Fruit fly (Drosophila melanogaster) whole organism, wandering third instar larva: Measurements from ENCODE around the gene Vps26.

Source experiments
- Abd-B ChIP-seq: fragments of >200 bp; optimal IDR thresholded peaks from 2 replicates; lab custom pipeline; 2017; ENCODE audit warnings: missing biosample characterization, missing genetic modification characterization
- CG32264 ChIP-seq: fragments of 200-800 bp; sonication (Bioruptor generic); optimal IDR thresholded peaks from 2 replicates; lab custom pipeline; 2016; ENCODE audit warnings: missing biosample characterization, missing genetic modification characterization
- CG9705 ChIP-seq: fragments of 200-800 bp; sonication (Bioruptor generic); optimal IDR thresholded peaks from 2 replicates; lab custom pipeline; 2018; ENCODE audit warnings: missing biosample characterization, mild to moderate bottlenecking, missing genetic modification characterization
- CrebA ChIP-seq: fragments of 200-800 bp; sonication (Bioruptor generic); optimal IDR thresholded peaks from 2 replicates; lab custom pipeline; 2016; ENCODE audit warnings: missing biosample characterization, mild to moderate bottlenecking, missing genetic modification characterization, borderline replicate concordance
- Dfd ChIP-seq: fragments of >200 bp; optimal IDR thresholded peaks from 2 replicates; lab custom pipeline; 2017; ENCODE audit warnings: missing biosample characterization, missing genetic modification characterization
- Dif ChIP-seq: fragments of 200-275, 200-300 bp; sonication (Bioruptor generic); optimal IDR thresholded peaks from 2 replicates; lab custom pipeline; 2018; ENCODE audit warnings: missing biosample characterization, missing genetic modification characterization; ENCODE audit not compliant: partially characterized antibody
- GATAd ChIP-seq: sonication (Bioruptor generic); optimal IDR thresholded peaks from 2 replicates; lab custom pipeline; 2016; ENCODE audit warnings: missing biosample characterization, missing genetic modification characterization
- HLH106 ChIP-seq: fragments of 200-800 bp; optimal IDR thresholded peaks from 3 replicates; lab custom pipeline; 2019; ENCODE audit warnings: missing biosample characterization, mild to moderate bottlenecking, missing genetic modification characterization, moderate library complexity
- Hnf4 ChIP-seq: fragments of 200-800 bp; sonication (Bioruptor generic); optimal IDR thresholded peaks from 2 replicates; lab custom pipeline; 2016; ENCODE audit warnings: missing biosample characterization, mild to moderate bottlenecking, missing genetic modification characterization
- Hr78 ChIP-seq: fragments of >200 bp; optimal IDR thresholded peaks from 2 replicates; lab custom pipeline; 2017; ENCODE audit warnings: missing biosample characterization, missing genetic modification characterization
- Hr83 ChIP-seq: fragments of 200-300 bp; sonication (Bioruptor generic); optimal IDR thresholded peaks from 2 replicates; lab custom pipeline; 2016; ENCODE audit warnings: missing biosample characterization, mild to moderate bottlenecking, missing genetic modification characterization, moderate library complexity; ENCODE audit not compliant: poor library complexity, severe bottlenecking
- Jra ChIP-seq: sonication (Bioruptor generic); optimal IDR thresholded peaks from 2 replicates; lab custom pipeline; 2016; ENCODE audit warnings: missing biosample characterization, missing genetic modification characterization
- Mio ChIP-seq: sonication (Bioruptor generic); optimal IDR thresholded peaks from 2 replicates; lab custom pipeline; 2016; ENCODE audit warnings: missing biosample characterization, missing genetic modification characterization
- Myc ChIP-seq: fragments of >200 bp; optimal IDR thresholded peaks from 2 replicates; lab custom pipeline; 2017
- N ChIP-seq: fragments of >200 bp; optimal IDR thresholded peaks from 2 replicates; lab custom pipeline; 2018; ENCODE audit warnings: missing biosample characterization, missing external identifiers, missing genetic modification characterization
- OdsH ChIP-seq: fragments of 200-800 bp; sonication (Bioruptor generic); optimal IDR thresholded peaks from 2 replicates; lab custom pipeline; 2016; ENCODE audit warnings: missing biosample characterization, mild to moderate bottlenecking, missing genetic modification characterization
- Rel ChIP-seq, 2 experiments: fragments of 200-800 bp; sonication (Bioruptor generic) in 1 of 2; optimal IDR thresholded peaks; 2 replicates in 1 of 2; 3 replicates in 1 of 2; lab custom pipeline; 2016 to 2019; ENCODE audit warnings: mild to moderate bottlenecking in 2 of 2, missing biosample characterization in 2 of 2, missing genetic modification characterization in 2 of 2, moderate library complexity in 1 of 2
- Sp1 ChIP-seq: fragments of 200-800 bp; sonication (Bioruptor generic); optimal IDR thresholded peaks from 3 replicates; lab custom pipeline; 2019; ENCODE audit warnings: missing biosample characterization, mild to moderate bottlenecking, missing genetic modification characterization, moderate library complexity
- Vsx2 ChIP-seq: fragments of 200-300, 225-300 bp; sonication (Bioruptor generic); optimal IDR thresholded peaks from 2 replicates; lab custom pipeline; 2018; ENCODE audit warnings: missing biosample characterization, missing genetic modification characterization; ENCODE audit not compliant: partially characterized antibody
- br ChIP-seq: fragments of 200-800 bp; sonication (Bioruptor generic); optimal IDR thresholded peaks from 2 replicates; lab custom pipeline; 2016; ENCODE audit warnings: missing biosample characterization, missing genetic modification characterization
- brk ChIP-seq: fragments of 200-800 bp; sonication (Bioruptor generic); optimal IDR thresholded peaks from 2 replicates; lab custom pipeline; 2016; ENCODE audit warnings: missing biosample characterization, mild to moderate bottlenecking, missing genetic modification characterization
- dl ChIP-seq, 2 experiments: fragments of 175-275, 200-275 bp in 1 of 2; fragments of 200-275 bp in 1 of 2; sonication (Bioruptor generic); optimal IDR thresholded peaks; lab custom pipeline; 2018; ENCODE audit warnings: mild to moderate bottlenecking in 2 of 2, missing biosample characterization in 2 of 2, missing genetic modification characterization in 2 of 2, moderate library complexity in 2 of 2; ENCODE audit not compliant: partially characterized antibody in 2 of 2, insufficient read depth in 1 of 2
- dmrt93B ChIP-seq: fragments of 200-800 bp; sonication (Bioruptor generic); optimal IDR thresholded peaks from 2 replicates; lab custom pipeline; 2018; ENCODE audit warnings: missing biosample characterization, mild to moderate bottlenecking, missing genetic modification characterization
- dsf ChIP-seq: sonication (Bioruptor generic); optimal IDR thresholded peaks from 2 replicates; lab custom pipeline; 2016; ENCODE audit warnings: missing biosample characterization, missing genetic modification characterization, borderline replicate concordance
- ey ChIP-seq: fragments of 200-800 bp; sonication (Bioruptor generic); optimal IDR thresholded peaks from 2 replicates; lab custom pipeline; 2016; ENCODE audit warnings: missing biosample characterization, missing genetic modification characterization
- foxo ChIP-seq, 2 experiments: fragments of 200-800 bp; sonication (Bioruptor generic); optimal IDR thresholded peaks; 2 replicates in 1 of 2; 3 replicates in 1 of 2; lab custom pipeline; 2016 to 2017; ENCODE audit warnings: missing biosample characterization in 2 of 2, missing genetic modification characterization in 2 of 2
- fru ChIP-seq: fragments of 200-800 bp; sonication (Bioruptor generic); optimal IDR thresholded peaks from 3 replicates; lab custom pipeline; 2016; ENCODE audit warnings: missing biosample characterization, mild to moderate bottlenecking, missing genetic modification characterization
- h ChIP-seq: fragments of 200-800 bp; sonication (Bioruptor generic); optimal IDR thresholded peaks from 3 replicates; lab custom pipeline; 2016; ENCODE audit warnings: missing biosample characterization, mild to moderate bottlenecking, missing genetic modification characterization
- jim ChIP-seq: fragments of 175-275, 200-325 bp; sonication (Bioruptor generic); optimal IDR thresholded peaks from 2 replicates; lab custom pipeline; 2016; ENCODE audit warnings: missing biosample characterization, mild to moderate bottlenecking, missing genetic modification characterization
- lola ChIP-seq: fragments of >200 bp; optimal IDR thresholded peaks from 2 replicates; lab custom pipeline; 2017; ENCODE audit warnings: missing biosample characterization, missing genetic modification characterization
- pan ChIP-seq: fragments of >200 bp; optimal IDR thresholded peaks from 2 replicates; lab custom pipeline; 2017
- psq ChIP-seq: fragments of 200-800 bp; sonication (Bioruptor generic); optimal IDR thresholded peaks from 3 replicates; lab custom pipeline; 2017; ENCODE audit warnings: missing biosample characterization, mild to moderate bottlenecking, missing genetic modification characterization, moderate library complexity
- rgr ChIP-seq: fragments of 200-800 bp; sonication (Bioruptor generic); optimal IDR thresholded peaks from 3 replicates; lab custom pipeline; 2016; ENCODE audit warnings: missing biosample characterization, mild to moderate bottlenecking, missing genetic modification characterization
- sage ChIP-seq: fragments of 200-800 bp; sonication (Bioruptor generic); optimal IDR thresholded peaks from 2 replicates; lab custom pipeline; 2016; ENCODE audit warnings: missing biosample characterization, mild to moderate bottlenecking, missing genetic modification characterization
- sv ChIP-seq: fragments of 200-800 bp; sonication (Bioruptor generic); optimal IDR thresholded peaks from 3 replicates; lab custom pipeline; 2016; ENCODE audit warnings: missing biosample characterization, missing genetic modification characterization
- tai ChIP-seq: sonication (Bioruptor generic); optimal IDR thresholded peaks from 2 replicates; lab custom pipeline; 2016; ENCODE audit warnings: missing biosample characterization, missing genetic modification characterization
- usp ChIP-seq: fragments of >200 bp; optimal IDR thresholded peaks from 2 replicates; lab custom pipeline; 2017; ENCODE audit warnings: missing biosample characterization, missing genetic modification characterization
- woc ChIP-seq: sonication (Bioruptor generic); optimal IDR thresholded peaks from 2 replicates; lab custom pipeline; 2016; ENCODE audit warnings: missing biosample characterization, mild to moderate bottlenecking, missing genetic modification characterization

Vps26 gene

DNA sequence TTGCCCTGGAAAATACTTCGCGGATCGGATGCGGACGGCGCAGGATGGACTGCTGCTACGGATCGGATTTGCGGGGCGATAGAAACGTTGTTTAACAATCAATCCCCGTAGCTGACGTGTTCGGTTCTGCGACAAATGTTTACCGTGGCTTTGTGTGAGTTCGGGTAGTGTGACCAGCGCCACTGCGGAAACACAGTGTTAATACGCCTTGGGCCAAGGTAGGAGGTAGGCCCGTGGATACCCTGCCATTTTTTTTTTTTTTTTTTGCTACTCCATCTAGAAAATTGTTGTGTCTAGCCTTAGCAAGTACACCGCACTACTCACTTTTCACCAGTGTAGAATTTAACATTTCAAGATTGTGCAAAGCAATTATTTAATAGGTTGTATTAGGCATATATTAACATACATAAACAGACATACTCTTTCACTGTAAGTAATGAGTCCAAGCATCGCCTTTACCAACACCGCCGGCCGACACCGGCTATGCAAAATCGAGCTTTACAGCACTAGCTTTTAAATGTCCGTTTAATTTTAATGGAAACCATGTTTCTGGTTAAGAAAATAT is 12.0 kb upstream of the Vps26 start, which contains the start of gene deltaCOP:
deltaCOP (minus strand) TSS at position 171 of the 565 bp plus-strand sequence.
- TF ChIP-seq dmrt93B (GFP tag; lab: Kevin White, UChicago): no peak
- no peak for TF ChIP-seq Dfd (GFP tag; lab: Kevin White, UChicago)
- TF ChIP-seq CG9705 (GFP tag; lab: Kevin White, UChicago): peak; percentile 51
- no peak for TF ChIP-seq sage
- no peak for TF ChIP-seq Dif
- peak; percentile 72 for TF ChIP-seq Sp1
- TF ChIP-seq Hr83 (GFP tag; lab: Kevin White, UChicago): peak; percentile 56
- no peak for TF ChIP-seq Hnf4 (GFP tag; lab: Kevin White, UChicago)
- no peak for TF ChIP-seq lola (GFP tag; lab: Kevin White, UChicago)
- no peak for TF ChIP-seq tai
- no peak for TF ChIP-seq Vsx2
- TF ChIP-seq jim: no peak
- no peak for TF ChIP-seq pan (lab: Kevin White, UChicago)
- TF ChIP-seq GATAd (GFP tag; lab: Kevin White, UChicago): no peak
- peak; percentile 82 for TF ChIP-seq psq (GFP tag; lab: Kevin White, UChicago)
- peak; percentile 40 for TF ChIP-seq Myc (lab: Kevin White, UChicago)
- TF ChIP-seq Abd-B (GFP tag; lab: Kevin White, UChicago): no peak
- TF ChIP-seq br (GFP tag; lab: Kevin White, UChicago): peak; percentile 89
- peak; percentile 79 for TF ChIP-seq sv (GFP tag; lab: Kevin White, UChicago)
- TF ChIP-seq Jra (GFP tag; lab: Kevin White, UChicago): no peak
- no peak for TF ChIP-seq Rel (GFP tag; optimal IDR thresholded peaks at IDR 0.05; lab: Kevin White, UChicago)
- TF ChIP-seq Rel (tag; optimal IDR thresholded peaks at IDR 0.05; lab: Kevin White, UChicago): peak; percentile 65
- TF ChIP-seq HLH106 (tag; lab: Kevin White, UChicago): peak; percentile 81
- peak; percentile 87 for TF ChIP-seq OdsH
- TF ChIP-seq dsf: no peak
- peak; percentile 39 for TF ChIP-seq Mio (GFP tag; lab: Kevin White, UChicago)
- TF ChIP-seq usp (GFP tag; lab: Kevin White, UChicago): no peak
- TF ChIP-seq CrebA (GFP tag; lab: Kevin White, UChicago): no peak
- peak; percentile 91 for TF ChIP-seq rgr (GFP tag; lab: Kevin White, UChicago)
- no peak for TF ChIP-seq brk (GFP tag; lab: Kevin White, UChicago)
- TF ChIP-seq foxo (GFP tag; optimal IDR thresholded peaks at IDR 0.05; lab: Kevin White, UChicago): peak; percentile 19 to 92
- TF ChIP-seq Hr78 (GFP tag; lab: Kevin White, UChicago): no peak
- peak; percentile 93 for TF ChIP-seq h (GFP tag; lab: Kevin White, UChicago)
- TF ChIP-seq woc (GFP tag; lab: Kevin White, UChicago): peak; percentile 97
- no peak for TF ChIP-seq dl (GFP tag; optimal IDR thresholded peaks at IDR 0.05; lab: Kevin White, UChicago; ENCODE audit: insufficient read depth in 1 of 2, partially characterized antibody in 2 of 2)
- peak; percentile 53 for TF ChIP-seq CG32264 (GFP tag; lab: Kevin White, UChicago)
- TF ChIP-seq ey (GFP tag; lab: Kevin White, UChicago): peak; percentile 91
- TF ChIP-seq fru (GFP tag; lab: Kevin White, UChicago): no peak
- no peak for TF ChIP-seq N (GFP tag; lab: Kevin White, UChicago)

DNA sequence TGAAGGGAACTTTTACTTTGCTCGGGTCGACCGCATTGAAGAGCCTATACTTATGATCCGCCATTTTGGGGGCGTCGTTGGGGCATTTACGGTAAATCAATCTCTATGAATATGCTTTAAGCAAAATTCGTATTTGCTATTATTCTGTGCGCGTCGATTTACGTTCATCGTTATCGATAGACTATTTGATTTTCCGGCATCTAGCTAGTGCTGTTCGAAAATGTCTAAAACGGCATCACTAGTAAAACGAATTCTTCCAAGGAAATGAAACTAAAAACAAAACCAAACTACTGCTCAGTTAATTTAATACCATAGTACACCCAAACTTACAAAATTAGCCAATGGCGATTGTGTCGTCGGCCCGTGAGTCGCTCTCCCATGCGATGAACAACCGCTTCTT is 8.0 kb upstream of the Vps26 start, which contains the start of the genes Gcna and MED18:
Gcna (minus strand) TSS at position 163 of the 400 bp plus-strand sequence.
MED18 (plus strand) TSS at position 237 of the 400 bp plus-strand sequence.
- no peak for TF ChIP-seq pan (lab: Kevin White, UChicago)
- no peak for TF ChIP-seq psq (GFP tag; lab: Kevin White, UChicago)
- no peak for TF ChIP-seq Jra (GFP tag; lab: Kevin White, UChicago)
- TF ChIP-seq Hnf4 (GFP tag; lab: Kevin White, UChicago): no peak
- peak; percentile 56 for TF ChIP-seq Myc (lab: Kevin White, UChicago)
